Worm (Caenorhabditis elegans): ENCODE data around the gene egl-47.

Gene egl-47

ce11 chrV:9879867-9880266 is 19.5 kb upstream of the egl-47 start, which contains the start of gene sdz-31:
Gene sdz-31, plus strand, starts transcription at chrV:9880167.
- TF ChIP-seq hlh-12 (tag; optimal IDR thresholded peaks at IDR 0.05), result no peak
- no peak for TF ChIP-seq Y67H2A.10 (GFP tag; conservative IDR thresholded peaks at IDR 0.05)
- TF ChIP-seq attf-3 (GFP tag; conservative IDR thresholded peaks at IDR 0.05), result no peak
- TF ChIP-seq B0035.1 (tag; optimal IDR thresholded peaks at IDR 0.05), result no peak
- no peak for TF ChIP-seq F37B4.10 (GFP tag; IDR thresholded peaks at IDR 0.05)

ce11 chrV:9885918-9886488 is 13.4 kb upstream of the egl-47 start, which contains the start of gene clp-9:
Gene clp-9, minus strand, starts transcription at chrV:9885968.
- TF ChIP-seq ceh-40 (GFP tag; IDR thresholded peaks at IDR 0.05), result no peak
- TF ChIP-seq snpc-4 (GFP tag; optimal IDR thresholded peaks at IDR 0.05), result no peak
- TF ChIP-seq snpc-4 (tag; optimal IDR thresholded peaks at IDR 0.05), result no peak
- no peak for TF ChIP-seq C17E4.6 (GFP tag; IDR thresholded peaks at IDR 0.05)
- TF ChIP-seq ama-1 (optimal IDR thresholded peaks at IDR 0.05), result no peak
- no peak for TF ChIP-seq ama-1 (GFP tag; optimal IDR thresholded peaks at IDR 0.05)
- TF ChIP-seq lin-35 (GFP tag; optimal IDR thresholded peaks at IDR 0.05), result no peak
- TF ChIP-seq ztf-18 (tag; optimal IDR thresholded peaks at IDR 0.05), result no peak
- no peak for TF ChIP-seq ceh-91 (GFP tag; IDR thresholded peaks at IDR 0.05)
- TF ChIP-seq cebp-2 (GFP tag; IDR thresholded peaks at IDR 0.05), result no peak

ce11 chrV:9889629-9890028 is 9.7 kb upstream of the egl-47 start, which contains the start of gene fshr-1:
Gene fshr-1, plus strand, starts transcription at chrV:9889837.
- TF ChIP-seq ekl-4 (GFP tag; IDR thresholded peaks at IDR 0.05) (no peak), nhr-80 (tag; optimal IDR thresholded peaks at IDR 0.05) (peak; percentile 59), ccch-3 (GFP tag; optimal IDR thresholded peaks at IDR 0.05) (no peak), let-607 (tag; optimal IDR thresholded peaks at IDR 0.05) (peak in 1 of 2 experiments; percentile 4), gei-17 (GFP tag; optimal IDR thresholded peaks at IDR 0.05) (no peak), unc-62 (GFP tag; optimal IDR thresholded peaks at IDR 0.05) (peak; percentile 61), lin-40 (tag; optimal IDR thresholded peaks at IDR 0.05) (no peak), lin-54 (GFP tag; optimal IDR thresholded peaks at IDR 0.05) (no peak)

- TF ChIP-seq mes-4 (tag; optimal IDR thresholded peaks at IDR 0.05) (no peak), ztf-28 (GFP tag; IDR thresholded peaks at IDR 0.05) (no peak), fkh-3 (tag; optimal IDR thresholded peaks at IDR 0.05) (no peak), pha-4 (tag; optimal IDR thresholded peaks at IDR 0.05) (no peak), mxl-1 (tag; optimal IDR thresholded peaks at IDR 0.05) (no peak), F55B11.4 (tag; optimal IDR thresholded peaks at IDR 0.05; ENCODE audit: borderline replicate concordance, insufficient read depth) (no peak), Y53G8AR.9 (GFP tag; conservative IDR thresholded peaks at IDR 0.05) (no peak), Y67H2A.10 (GFP tag; conservative IDR thresholded peaks at IDR 0.05) (no peak), F52B5.7 (tag; optimal IDR thresholded peaks at IDR 0.05) (no peak), mcd-1 (GFP tag; IDR thresholded peaks at IDR 0.05) (no peak), unc-130 (GFP tag; optimal IDR thresholded peaks at IDR 0.05) (no peak), rec-8 (tag; optimal IDR thresholded peaks at IDR 0.05) (no peak), F10E7.11 (tag; optimal IDR thresholded peaks at IDR 0.05) (no peak), ceh-58 (GFP tag; IDR thresholded peaks at IDR 0.05) (no peak), snpc-1.1 (tag; optimal IDR thresholded peaks at IDR 0.05; ENCODE audit: insufficient read depth) (no peak)
Observed at ce11 chrV:9901119-9901518, 1.7 kb downstream of the egl-47 start.
